Worm (Caenorhabditis elegans) whole organism, L2 larva: ENCODE data around the gene ZK1240.9.

Source experiments
- blmp-1 ChIP-seq: sonication (generic microtip); optimal IDR thresholded peaks from 2 replicates; lab custom pipeline; 2017; ENCODE audit warnings: missing genetic modification characterization, mild to moderate bottlenecking, missing compliant biosample characterization, antibody characterized with exemption, moderate library complexity; ENCODE audit not compliant: insufficient read depth
- egl-27 ChIP-seq: sonication (generic microtip); optimal IDR thresholded peaks from 3 replicates; lab custom pipeline; 2017; ENCODE audit warnings: missing biosample characterization, missing genetic modification reagents, missing genetic modification characterization
- elt-1 ChIP-seq: fragments of 150-350 bp; optimal IDR thresholded peaks from 2 replicates; lab custom pipeline; 2014; ENCODE audit warnings: missing biosample characterization, missing genetic modification characterization
- elt-3 ChIP-seq: sonication (generic microtip); optimal IDR thresholded peaks from 2 replicates; lab custom pipeline; 2017; ENCODE audit warnings: missing biosample characterization, missing genetic modification characterization
- nhr-21 ChIP-seq: fragments of 150-350 bp; optimal IDR thresholded peaks from 2 replicates; lab custom pipeline; 2014; ENCODE audit warnings: missing biosample characterization, missing genetic modification characterization
- nhr-6 ChIP-seq: fragments of 150-350 bp; optimal IDR thresholded peaks from 2 replicates; lab custom pipeline; 2014; ENCODE audit warnings: missing biosample characterization, missing genetic modification characterization
- skn-1 ChIP-seq: sonication (generic microtip); optimal IDR thresholded peaks from 2 replicates; lab custom pipeline; 2017; ENCODE audit warnings: missing biosample characterization, missing genetic modification characterization
- snpc-4 ChIP-seq: fragments of 150-350 bp; optimal IDR thresholded peaks from 2 replicates; lab custom pipeline; 2014; ENCODE audit warnings: missing biosample characterization, missing genetic modification characterization
- unc-62 ChIP-seq: fragments of 150-350 bp; optimal IDR thresholded peaks from 2 replicates; lab custom pipeline; 2014; ENCODE audit warnings: missing biosample characterization, missing genetic modification reagents, missing genetic modification characterization
- ztf-1 ChIP-seq: fragments of 200-800 bp; sonication (Bioruptor generic); conservative IDR thresholded peaks from 2 replicates; pipeline ENCODE4 v1.3.6; 2022; ENCODE audit warnings: missing genetic modification characterization, missing compliant biosample characterization
- ztf-11 ChIP-seq: sonication (generic microtip); optimal IDR thresholded peaks from 2 replicates; lab custom pipeline; 2017; ENCODE audit warnings: missing biosample characterization, missing genetic modification characterization

- TF ChIP-seq nhr-21 (tag; lab: Kevin White, UChicago) (no peak), egl-27 (tag; lab: Kevin White, UChicago) (no peak), elt-1 (tag; lab: Kevin White, UChicago) (no peak), snpc-4 (no peak), ztf-1 (no peak), elt-3 (no peak), blmp-1 (tag; lab: Kevin White, UChicago) (no peak), skn-1 (tag; lab: Kevin White, UChicago) (no peak), nhr-6 (tag; lab: Kevin White, UChicago) (no peak), unc-62 (GFP tag; lab: Kevin White, UChicago) (no peak), ztf-11 (tag; lab: Kevin White, UChicago) (no peak)
These were observed 44.2 kb upstream of the ZK1240.9 start for ce11 chrII:2273750-2274149.
